Fruit fly (Drosophila melanogaster) whole organism, pupa: Measurements from ENCODE around the gene CG6271.

Experiments used
- CG10348 ChIP-seq: fragments of 200-800 bp; sonication (Bioruptor generic); IDR thresholded peaks from 2 replicates; pipeline ENCODE4 v1.3.6; 2022; ENCODE audit warnings: missing biosample characterization, missing genetic modification characterization
- CG13204 ChIP-seq: fragments of 200-800 bp; sonication (Bioruptor generic); optimal IDR thresholded peaks from 2 replicates; lab custom pipeline; 2018; ENCODE audit warnings: missing biosample characterization, mild to moderate bottlenecking, missing genetic modification characterization, moderate library complexity
- CG15710 ChIP-seq: fragments of 200-800 bp; sonication (Bioruptor generic); optimal IDR thresholded peaks from 2 replicates; lab custom pipeline; 2018; ENCODE audit warnings: missing biosample characterization, mild to moderate bottlenecking, missing genetic modification characterization, moderate library complexity
- CG17806 ChIP-seq: fragments of 200-800 bp; sonication (Bioruptor generic); optimal IDR thresholded peaks from 2 replicates; lab custom pipeline; 2018; ENCODE audit warnings: missing biosample characterization, mild to moderate bottlenecking, missing genetic modification characterization, moderate library complexity
- CG8159 ChIP-seq: fragments of 200-800 bp; sonication (Bioruptor generic); optimal IDR thresholded peaks from 3 replicates; lab custom pipeline; 2018; ENCODE audit warnings: missing biosample characterization, mild to moderate bottlenecking, missing genetic modification characterization, moderate library complexity
- CG8301 ChIP-seq: fragments of 200-800 bp; sonication (Bioruptor generic); optimal IDR thresholded peaks from 2 replicates; lab custom pipeline; 2018; ENCODE audit warnings: missing biosample characterization, mild to moderate bottlenecking, missing genetic modification characterization
- D1 ChIP-seq: fragments of 200-800 bp; sonication (Bioruptor generic); optimal IDR thresholded peaks from 2 replicates; lab custom pipeline; 2018; ENCODE audit warnings: missing biosample characterization, mild to moderate bottlenecking, missing genetic modification characterization, moderate library complexity
- EcR ChIP-seq: fragments of 200-800 bp; sonication (Bioruptor generic); optimal IDR thresholded peaks from 3 replicates; lab custom pipeline; 2019; ENCODE audit warnings: missing biosample characterization, missing genetic modification characterization, mild to moderate bottlenecking, moderate library complexity, missing genetic modification reagents
- Ets98B ChIP-seq: fragments of 200-800 bp; sonication (Bioruptor generic); IDR thresholded peaks from 2 replicates; pipeline ENCODE4 v1.3.6; 2022; ENCODE audit warnings: missing biosample characterization, missing genetic modification characterization
- Pif1B ChIP-seq: fragments of 200-800 bp; sonication (Bioruptor generic); optimal IDR thresholded peaks from 3 replicates; lab custom pipeline; 2016; ENCODE audit warnings: missing biosample characterization, missing genetic modification characterization
- Snoo ChIP-seq: fragments of 200-800 bp; sonication (Bioruptor generic); optimal IDR thresholded peaks from 3 replicates; lab custom pipeline; 2017; ENCODE audit warnings: missing biosample characterization, mild to moderate bottlenecking, missing genetic modification characterization, inconsistent platforms
- rn ChIP-seq: fragments of 200-800 bp; sonication (Bioruptor generic); IDR thresholded peaks from 2 replicates; pipeline ENCODE4 v1.3.6; 2022; ENCODE audit warnings: missing biosample characterization, missing genetic modification characterization

- TF ChIP-seq CG8159 (tag; lab: Kevin White, UChicago), result no peak
- no peak for TF ChIP-seq CG8301 (tag; lab: Kevin White, UChicago)
- no peak for TF ChIP-seq CG15710
- TF ChIP-seq CG13204 (GFP tag; lab: Kevin White, UChicago), result no peak
- no peak for TF ChIP-seq Pif1B (GFP tag; lab: Kevin White, UChicago)
- TF ChIP-seq Ets98B (GFP tag; lab: Robert Waterston, UW), result no peak
- no peak for TF ChIP-seq CG10348 (GFP tag; lab: Robert Waterston, UW)
- TF ChIP-seq rn (GFP tag; lab: Robert Waterston, UW), result no peak
- no peak for TF ChIP-seq CG17806 (tag; lab: Kevin White, UChicago)
- TF ChIP-seq D1 (tag; lab: Kevin White, UChicago), result no peak
- no peak for TF ChIP-seq EcR (GFP tag; lab: Kevin White, UChicago)
- TF ChIP-seq Snoo, result no peak
These were observed 14.1 kb upstream of the CG6271 start for dm6 chr3R:27040044-27040443.
